Worm (Caenorhabditis elegans): ENCODE data around the gene ZK512.11.

Gene ZK512.11

ce11 chrIII:9154766-9155165 lies 10.8 kb downstream of the ZK512.11 start, which contains the start of gene irld-34:
TSS of gene irld-34 (plus strand) at chrIII:9155066.
- TF ChIP-seq ceh-18 (tag; optimal IDR thresholded peaks at IDR 0.05), result no peak
- TF ChIP-seq dve-1 (tag; optimal IDR thresholded peaks at IDR 0.05), result no peak
- no peak for TF ChIP-seq unc-42 (tag; optimal IDR thresholded peaks at IDR 0.05)
- TF ChIP-seq ama-1 (optimal IDR thresholded peaks at IDR 0.05), result no peak
- no peak for TF ChIP-seq ceh-9 (tag; optimal IDR thresholded peaks at IDR 0.05)

- TF ChIP-seq hlh-15 (tag; optimal IDR thresholded peaks at IDR 0.05) (no peak), ama-1 (optimal IDR thresholded peaks at IDR 0.05) (no peak), gmeb-2 (tag; optimal IDR thresholded peaks at IDR 0.05) (no peak), tbx-2 (tag; optimal IDR thresholded peaks at IDR 0.05) (no peak), dve-1 (tag; optimal IDR thresholded peaks at IDR 0.05) (no peak), npax-4 (tag; optimal IDR thresholded peaks at IDR 0.05) (no peak)
Measured at ce11 chrIII:9161553-9161952, 17.5 kb downstream of the ZK512.11 start, which contains the start of gene ptr-9. TSS of gene ptr-9 (minus strand) at chrIII:9161653.

- TF ChIP-seq ceh-22 (tag; optimal IDR thresholded peaks at IDR 0.05), result no peak
- TF ChIP-seq pha-4 (tag; optimal IDR thresholded peaks at IDR 0.05), result no peak
- no peak for TF ChIP-seq ceh-2 (tag; optimal IDR thresholded peaks at IDR 0.05)
- TF ChIP-seq ceh-14 (tag; optimal IDR thresholded peaks at IDR 0.05), result no peak
- no peak for TF ChIP-seq zip-5 (tag; optimal IDR thresholded peaks at IDR 0.05)
- TF ChIP-seq ceh-34 (tag; optimal IDR thresholded peaks at IDR 0.05), result no peak
- TF ChIP-seq ttx-3 (tag; optimal IDR thresholded peaks at IDR 0.05), result no peak
- no peak for TF ChIP-seq hlh-13 (GFP tag; optimal IDR thresholded peaks at IDR 0.05)
- TF ChIP-seq C08G9.2 (tag; optimal IDR thresholded peaks at IDR 0.05), result no peak
- TF ChIP-seq che-1 (tag; optimal IDR thresholded peaks at IDR 0.05), result no peak
- no peak for TF ChIP-seq lin-11 (tag; optimal IDR thresholded peaks at IDR 0.05)
- no peak for TF ChIP-seq ceh-9 (tag; optimal IDR thresholded peaks at IDR 0.05)
- TF ChIP-seq ceh-18 (tag; optimal IDR thresholded peaks at IDR 0.05), result no peak
- no peak for TF ChIP-seq T23F11.4 (GFP tag; optimal IDR thresholded peaks at IDR 0.05)
- TF ChIP-seq pat-9 (tag; optimal IDR thresholded peaks at IDR 0.05), result no peak
- no peak for TF ChIP-seq nfya-1 (tag; optimal IDR thresholded peaks at IDR 0.05)
- no peak for TF ChIP-seq ceh-30 (tag; optimal IDR thresholded peaks at IDR 0.05)
- TF ChIP-seq dmd-4 (tag; optimal IDR thresholded peaks at IDR 0.05; ENCODE audit: borderline replicate concordance), result no peak
- TF ChIP-seq ama-1 (optimal IDR thresholded peaks at IDR 0.05), result no peak
- TF ChIP-seq fkh-6 (tag; optimal IDR thresholded peaks at IDR 0.05), result no peak
Measured at ce11 chrIII:9162634-9163118, 18.7 kb downstream of the ZK512.11 start, which contains the start of gene dgk-3. TSS of gene dgk-3 (plus strand) at chrIII:9163068.

ce11 chrIII:9172702-9173101 lies 28.7 kb downstream of the ZK512.11 start, which contains the start of gene ina-1:
TSS of gene ina-1 (minus strand) at chrIII:9172802.
- TF ChIP-seq dve-1 (tag; optimal IDR thresholded peaks at IDR 0.05), result no peak

ce11 chrIII:9173239-9173638 lies 29.2 kb downstream of the ZK512.11 start:
- TF ChIP-seq Y22D7AL.16 (tag; optimal IDR thresholded peaks at IDR 0.05) (no peak), pha-4 (tag; optimal IDR thresholded peaks at IDR 0.05) (no peak), ceh-45 (GFP tag; IDR thresholded peaks at IDR 0.05) (no peak), odd-2 (tag; optimal IDR thresholded peaks at IDR 0.05) (no peak), ref-2 (tag; optimal IDR thresholded peaks at IDR 0.05) (no peak), pax-1 (tag; optimal IDR thresholded peaks at IDR 0.05) (no peak), ceh-2 (tag; optimal IDR thresholded peaks at IDR 0.05) (no peak), ceh-34 (tag; optimal IDR thresholded peaks at IDR 0.05) (no peak), sox-4 (tag; optimal IDR thresholded peaks at IDR 0.05) (no peak), C08G9.2 (tag; optimal IDR thresholded peaks at IDR 0.05) (no peak), ceh-6 (GFP tag; optimal IDR thresholded peaks at IDR 0.05) (no peak), mec-3 (tag; optimal IDR thresholded peaks at IDR 0.05; ENCODE audit: borderline replicate concordance) (no peak), elt-2 (tag; optimal IDR thresholded peaks at IDR 0.05) (no peak), dmd-4 (tag; optimal IDR thresholded peaks at IDR 0.05; ENCODE audit: borderline replicate concordance) (no peak), ceh-30 (tag; optimal IDR thresholded peaks at IDR 0.05) (no peak), hlh-15 (tag; optimal IDR thresholded peaks at IDR 0.05) (no peak), elt-4 (tag; optimal IDR thresholded peaks at IDR 0.05) (no peak)
